Worm (Caenorhabditis elegans): ENCODE data around the gene C39H7.4.

DNA sequence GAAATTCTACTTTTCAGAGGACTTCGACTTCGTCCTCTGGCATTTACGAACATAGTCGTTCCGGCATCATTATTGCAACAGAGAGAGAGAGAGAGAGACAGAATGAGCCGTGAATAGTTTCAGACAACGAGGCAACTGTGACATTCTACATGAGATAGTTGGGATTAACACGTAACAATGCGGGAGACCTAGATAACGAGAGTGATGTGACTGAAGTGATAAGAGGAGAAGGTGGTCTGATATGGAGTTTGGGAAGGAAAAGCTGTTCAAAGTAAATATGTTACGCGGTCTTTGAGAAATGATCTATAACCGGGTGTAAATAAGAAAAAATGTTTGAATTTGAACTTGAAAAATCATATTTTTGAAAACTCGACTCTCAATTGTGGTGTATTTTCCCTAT lies 45.1 kb upstream of the C39H7.4 start:
- TF ChIP-seq snpc-4 (tag; optimal IDR thresholded peaks at IDR 0.05) (no peak), nhr-76 (tag; optimal IDR thresholded peaks at IDR 0.05) (no peak), egl-27 (tag; optimal IDR thresholded peaks at IDR 0.05) (no peak), nhr-23 (tag; optimal IDR thresholded peaks at IDR 0.05) (no peak), ceh-82 (tag; optimal IDR thresholded peaks at IDR 0.05) (no peak), fkh-10 (GFP tag; optimal IDR thresholded peaks at IDR 0.05) (no peak)
